Worm (Caenorhabditis elegans) whole organism, midembryonic: ENCODE data around the gene sra-12.

Experiments used
- cog-1 ChIP-seq: sonication (generic microtip); optimal IDR thresholded peaks from 2 replicates; lab custom pipeline; 2016; ENCODE audit warnings: missing genetic modification characterization, missing compliant biosample characterization
- flt-1 ChIP-seq: fragments of 200-800 bp; sonication (Bioruptor generic); IDR thresholded peaks from 2 replicates; pipeline ENCODE4 v1.3.6; 2022; ENCODE audit warnings: missing genetic modification characterization, missing compliant biosample characterization
- klf-2 ChIP-seq: fragments of 200-800 bp; sonication (Bioruptor generic); conservative IDR thresholded peaks from 2 replicates; pipeline ENCODE4 v1.3.6; 2022; ENCODE audit warnings: missing genetic modification reagents, missing genetic modification characterization, missing compliant biosample characterization
- tab-1 ChIP-seq: fragments of 200-800 bp; sonication (Bioruptor generic); IDR thresholded peaks from 2 replicates; pipeline ENCODE4 v1.3.6; 2022; ENCODE audit warnings: missing genetic modification characterization, missing compliant biosample characterization
- ztf-29 ChIP-seq: fragments of 200-800 bp; sonication (Bioruptor generic); IDR thresholded peaks from 2 replicates; pipeline ENCODE4 v1.3.6; 2022; ENCODE audit warnings: missing genetic modification reagents, missing genetic modification characterization, missing compliant biosample characterization

- TF ChIP-seq flt-1 (GFP tag; lab: Robert Waterston, UW): no peak
- no peak for TF ChIP-seq klf-2 (GFP tag; lab: Robert Waterston, UW)
- TF ChIP-seq ztf-29 (GFP tag; lab: Robert Waterston, UW): no peak
- no peak for TF ChIP-seq tab-1 (GFP tag; lab: Robert Waterston, UW)
- TF ChIP-seq cog-1 (tag; lab: Kevin White, UChicago): no peak
Measured at ce11 chrII:10884396-10884795, 19.9 kb downstream of the sra-12 start, which contains the start of gene egg-3.
